Worm (Caenorhabditis elegans): ENCODE results near the gene tftc-5.

The tftc-5 gene

DNA sequence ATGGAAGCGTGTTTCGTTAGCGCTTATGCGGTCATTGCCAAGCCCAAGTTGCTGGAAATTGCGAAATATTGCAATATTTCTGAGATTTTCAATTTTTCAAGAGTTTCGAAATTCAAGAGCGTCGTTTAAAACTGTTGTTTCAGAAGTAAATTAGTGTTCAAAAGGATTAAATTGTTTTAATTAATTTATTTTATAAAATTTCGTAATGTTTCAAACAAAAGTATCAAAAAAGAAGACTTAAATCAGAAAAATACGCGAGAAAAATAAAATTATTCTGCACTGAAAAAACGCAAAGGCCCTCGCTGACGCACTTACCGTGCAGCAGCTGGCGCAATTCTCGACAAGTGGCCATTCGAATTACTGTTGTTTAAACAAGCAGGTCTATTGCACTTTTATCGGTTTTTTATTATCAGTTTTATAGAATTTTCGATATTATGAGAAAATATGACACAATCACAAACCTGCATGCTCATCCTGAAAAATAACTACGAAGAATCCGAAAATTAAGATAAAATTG lies 17.8 kb upstream of the tftc-5 start, which contains the start of gene tif-1A (continued):
- TF ChIP-seq ZK185.1 (tag; optimal IDR thresholded peaks at IDR 0.05; ENCODE audit: poor library complexity, severe bottlenecking) (peak; percentile 66), F39B2.1 (GFP tag; IDR thresholded peaks at IDR 0.05) (no peak), xnd-1 (tag; optimal IDR thresholded peaks at IDR 0.05) (peak; percentile 19), dpl-1 (GFP tag; optimal IDR thresholded peaks at IDR 0.05) (peak; percentile 39), attf-5 (GFP tag; optimal IDR thresholded peaks at IDR 0.05) (peak; percentile 88), mcd-1 (GFP tag; IDR thresholded peaks at IDR 0.05) (peak; percentile 83), hmg-20 (GFP tag; IDR thresholded peaks at IDR 0.05) (peak; percentile 54; the same call in 1 of the 2 replicates), hmg-1.2 (GFP tag; IDR thresholded peaks at IDR 0.05) (peak; percentile 51; the same call in 1 of the 2 replicates), ceh-91 (GFP tag; IDR thresholded peaks at IDR 0.05) (peak; percentile 40; the same call in 1 of the 2 replicates), B0336.3 (GFP tag; IDR thresholded peaks at IDR 0.05) (peak; percentile 57; the same call in 1 of the 2 replicates), lin-35 (GFP tag; optimal IDR thresholded peaks at IDR 0.05) (peak in 1 of 3 experiments; percentile 81), nfyb-1 (GFP tag; IDR thresholded peaks at IDR 0.05) (peak; percentile 85), K11D2.4 (GFP tag; IDR thresholded peaks at IDR 0.05) (peak; percentile 58; the same call in 1 of the 2 replicates), pbrm-1 (GFP tag; IDR thresholded peaks at IDR 0.05) (peak; percentile 82), K12H6.12 (tag; optimal IDR thresholded peaks at IDR 0.05) (peak; percentile 26), cebp-1 (GFP tag; IDR thresholded peaks at IDR 0.05) (no peak; the same call in 1 of the 2 replicates), cebp-1 (tag; optimal IDR thresholded peaks at IDR 0.05) (peak; percentile 92), pha-4 (tag; optimal IDR thresholded peaks at IDR 0.05) (peak; percentile 56), snpc-1.1 (tag; optimal IDR thresholded peaks at IDR 0.05; ENCODE audit: insufficient read depth) (no peak), F49E8.2 (tag; optimal IDR thresholded peaks at IDR 0.05; ENCODE audit: insufficient read depth) (peak; percentile 35), die-1 (tag; optimal IDR thresholded peaks at IDR 0.05) (no peak), nhr-179 (tag; optimal IDR thresholded peaks at IDR 0.05) (no peak), akir-1 (GFP tag; optimal IDR thresholded peaks at IDR 0.05) (no peak), lsl-1 (GFP tag; optimal IDR thresholded peaks at IDR 0.05) (peak; percentile 72), chd-7 (tag; optimal IDR thresholded peaks at IDR 0.05) (peak; percentile 14), lin-40 (tag; optimal IDR thresholded peaks at IDR 0.05) (peak; percentile 78), tlf-1 (GFP tag; optimal IDR thresholded peaks at IDR 0.05) (peak; percentile 63), ceh-27 (GFP tag; optimal IDR thresholded peaks at IDR 0.05) (peak; percentile 19), madf-3 (GFP tag; IDR thresholded peaks at IDR 0.05) (peak; percentile 73; the same call in 1 of the 2 replicates), snpc-4 (GFP tag; optimal IDR thresholded peaks at IDR 0.05) (peak; percentile 12), snpc-4 (tag; optimal IDR thresholded peaks at IDR 0.05) (peak; percentile 58 to 72 (median 64)), F57A8.1 (GFP tag; optimal IDR thresholded peaks at IDR 0.05) (no peak), lir-1 (GFP tag; conservative IDR thresholded peaks at IDR 0.05) (peak; percentile 66; the same call in 1 of the 2 replicates), F23B12.7 (tag; optimal IDR thresholded peaks at IDR 0.05; ENCODE audit: insufficient read depth) (peak; percentile 87), hrde-1 (tag; optimal IDR thresholded peaks at IDR 0.05; ENCODE audit: borderline replicate concordance) (no peak), unc-130 (GFP tag; optimal IDR thresholded peaks at IDR 0.05) (no peak), nhr-80 (tag; optimal IDR thresholded peaks at IDR 0.05) (peak; percentile 87), snpc-3.4 (tag; optimal IDR thresholded peaks at IDR 0.05) (peak; percentile 79), Y53G8AR.9 (GFP tag; conservative IDR thresholded peaks at IDR 0.05) (peak; percentile 89), hsf-1 (GFP tag; IDR thresholded peaks at IDR 0.05) (peak; percentile 70), athp-1 (tag; optimal IDR thresholded peaks at IDR 0.05) (no peak), C06A6.2 (GFP tag; conservative IDR thresholded peaks at IDR 0.05) (no peak)

Measured in whole organism, young adult.